Worm (Caenorhabditis elegans): ENCODE data around the gene AC3.5.

ce11 chrV:10382142-10382541 lies 6.2 kb upstream of the AC3.5 start, which contains the start of gene pqn-2:
- TF ChIP-seq egl-27 (tag; optimal IDR thresholded peaks at IDR 0.05) = no peak
- no peak for TF ChIP-seq aly-2 (tag; optimal IDR thresholded peaks at IDR 0.05)
- TF ChIP-seq vab-15 (tag; optimal IDR thresholded peaks at IDR 0.05) = no peak
- no peak for TF ChIP-seq ceh-88 (GFP tag; IDR thresholded peaks at IDR 0.05)
- TF ChIP-seq lin-39 (tag; optimal IDR thresholded peaks at IDR 0.05) = no peak
- no peak for TF ChIP-seq snpc-4 (tag; optimal IDR thresholded peaks at IDR 0.05)
- no peak for TF ChIP-seq Y116A8C.19 (tag; optimal IDR thresholded peaks at IDR 0.05; ENCODE audit: borderline replicate concordance)
- no peak for TF ChIP-seq lin-13 (GFP tag; optimal IDR thresholded peaks at IDR 0.05)
- no peak for TF ChIP-seq nhr-28 (tag; optimal IDR thresholded peaks at IDR 0.05)
- TF ChIP-seq nhr-237 (tag; optimal IDR thresholded peaks at IDR 0.05) = no peak
- no peak for TF ChIP-seq lsy-2 (tag; optimal IDR thresholded peaks at IDR 0.05)

All from whole organism, L1 larva.